Fruit fly (Drosophila melanogaster) whole organism, embryonic: ENCODE results near the gene Hmr.

Experiments
- Asciz ChIP-seq: fragments of 200-800 bp; sonication (Bioruptor generic); optimal IDR thresholded peaks from 2 replicates; lab custom pipeline; 2017; ENCODE audit warnings: missing biosample characterization, mild to moderate bottlenecking, missing genetic modification characterization, missing genetic modification reagents
- CG10147 ChIP-seq: fragments of 200-800 bp; sonication (Bioruptor generic); optimal IDR thresholded peaks from 2 replicates; lab custom pipeline; 2019; ENCODE audit warnings: missing biosample characterization, mild to moderate bottlenecking, missing genetic modification characterization, moderate library complexity
- CG11504 ChIP-seq: fragments of 200-800 bp; sonication (Bioruptor generic); optimal IDR thresholded peaks from 3 replicates; lab custom pipeline; 2019; ENCODE audit warnings: missing biosample characterization, mild to moderate bottlenecking, missing genetic modification characterization, moderate library complexity
- CG12236 ChIP-seq: fragments of 200-800 bp; sonication (Bioruptor generic); optimal IDR thresholded peaks from 2 replicates; lab custom pipeline; 2016; ENCODE audit warnings: missing biosample characterization, missing genetic modification characterization
- CG1233 ChIP-seq: fragments of 200-800 bp; sonication (Bioruptor generic); optimal IDR thresholded peaks from 4 replicates; lab custom pipeline; 2018; ENCODE audit warnings: missing biosample characterization, mild to moderate bottlenecking, missing genetic modification characterization
- CG14860 ChIP-seq: fragments of 200-800 bp; sonication (Bioruptor generic); IDR thresholded peaks from 3 replicates; pipeline ENCODE4 v1.3.6; 2022; ENCODE audit warnings: missing biosample characterization, missing genetic modification characterization; ENCODE audit not compliant: partially characterized antibody
- CG16779 ChIP-seq: fragments of 200-800 bp; sonication (Bioruptor generic); IDR thresholded peaks from 2 replicates; pipeline ENCODE4 v1.3.6; 2022; ENCODE audit warnings: missing biosample characterization, missing genetic modification characterization
- CG16863 ChIP-seq: fragments of 200-800 bp; sonication (Bioruptor generic); optimal IDR thresholded peaks from 3 replicates; lab custom pipeline; 2016; ENCODE audit warnings: missing biosample characterization, missing genetic modification characterization
- CG17612 ChIP-seq: fragments of 200-800 bp; sonication (Bioruptor generic); IDR thresholded peaks from 2 replicates; pipeline ENCODE4 v1.3.6; 2022; ENCODE audit warnings: missing biosample characterization, missing genetic modification characterization
- CG3281 ChIP-seq: fragments of 200-800 bp; sonication (Bioruptor generic); optimal IDR thresholded peaks from 3 replicates; lab custom pipeline; 2017; ENCODE audit warnings: missing biosample characterization, mild to moderate bottlenecking, missing genetic modification characterization
- CG8359 ChIP-seq: fragments of 200-800 bp; sonication (Bioruptor generic); optimal IDR thresholded peaks from 2 replicates; lab custom pipeline; 2017; ENCODE audit warnings: missing biosample characterization, mild to moderate bottlenecking, missing genetic modification characterization, borderline replicate concordance
- CG8765 ChIP-seq: fragments of 200-800 bp; sonication (Bioruptor generic); IDR thresholded peaks from 2 replicates; pipeline ENCODE4 v1.3.6; 2022; ENCODE audit warnings: missing biosample characterization, missing genetic modification characterization
- CG8924 ChIP-seq: fragments of 200-800 bp; optimal IDR thresholded peaks from 3 replicates; lab custom pipeline; 2019; ENCODE audit warnings: missing biosample characterization, mild to moderate bottlenecking, missing genetic modification characterization, moderate library complexity
- CHES-1-like ChIP-seq: fragments of 200-800 bp; sonication (Bioruptor generic); optimal IDR thresholded peaks from 2 replicates; lab custom pipeline; 2016; ENCODE audit warnings: missing biosample characterization, missing genetic modification characterization
- Dfd ChIP-seq, 2 experiments: fragments of >200 bp; optimal IDR thresholded peaks; 2 replicates each; lab custom pipeline; 2017; ENCODE audit warnings: missing biosample characterization in 2 of 2, missing genetic modification characterization in 2 of 2
- Dip2 ChIP-seq: fragments of 200-800 bp; sonication (Bioruptor generic); IDR thresholded peaks from 2 replicates; pipeline ENCODE4 v1.3.6; 2022; ENCODE audit warnings: missing biosample characterization, missing genetic modification characterization
- GATAe ChIP-seq: fragments of 200-800 bp; sonication (Bioruptor generic); conservative IDR thresholded peaks from 2 replicates; pipeline ENCODE4 v1.3.6; 2022; ENCODE audit warnings: missing biosample characterization, missing genetic modification characterization
- MTF-1 ChIP-seq: fragments of 200-800 bp; sonication (Bioruptor generic); optimal IDR thresholded peaks from 2 replicates; lab custom pipeline; 2018; ENCODE audit warnings: missing biosample characterization, mild to moderate bottlenecking, missing genetic modification characterization, borderline replicate concordance
- Med ChIP-seq: fragments of 200-800 bp; sonication (Bioruptor generic); peaks from one replicate; lab custom pipeline; 2016; ENCODE audit warnings: missing biosample characterization, missing genetic modification characterization, mild to moderate bottlenecking, inconsistent platforms, moderate library complexity
- Meics ChIP-seq: fragments of 200-800 bp; sonication (Bioruptor generic); optimal IDR thresholded peaks from 2 replicates; lab custom pipeline; 2017; ENCODE audit warnings: missing biosample characterization, mild to moderate bottlenecking, missing genetic modification characterization
- Oli ChIP-seq: fragments of 200-800 bp; sonication (Bioruptor generic); optimal IDR thresholded peaks from 2 replicates; lab custom pipeline; 2018; ENCODE audit warnings: missing biosample characterization, mild to moderate bottlenecking, missing genetic modification characterization, moderate library complexity
- Poxn ChIP-seq: fragments of 200-800 bp; sonication (Bioruptor generic); IDR thresholded peaks from 2 replicates; pipeline ENCODE4 v1.3.6; 2022; ENCODE audit warnings: missing biosample characterization, missing genetic modification characterization
- Side ChIP-seq: fragments of 200-800 bp; sonication (Bioruptor generic); optimal IDR thresholded peaks from 2 replicates; lab custom pipeline; 2016; ENCODE audit warnings: missing biosample characterization, missing genetic modification characterization
- Sox100B ChIP-seq: fragments of 200-800 bp; sonication (Bioruptor generic); optimal IDR thresholded peaks from 3 replicates; lab custom pipeline; 2018; ENCODE audit warnings: missing biosample characterization, mild to moderate bottlenecking, missing genetic modification characterization
- Spps ChIP-seq: fragments of 200-800 bp; sonication (Bioruptor generic); optimal IDR thresholded peaks from 2 replicates; lab custom pipeline; 2018; ENCODE audit warnings: missing biosample characterization, mild to moderate bottlenecking, missing genetic modification characterization
- Usf ChIP-seq: fragments of 200-800 bp; sonication (Bioruptor generic); optimal IDR thresholded peaks from 2 replicates; lab custom pipeline; 2017; ENCODE audit warnings: missing genotype, missing biosample characterization, missing genetic modification characterization
- Vsx1 ChIP-seq: fragments of 200-800 bp; sonication (Bioruptor generic); optimal IDR thresholded peaks from 2 replicates; lab custom pipeline; 2017; ENCODE audit warnings: missing biosample characterization, mild to moderate bottlenecking, missing genetic modification characterization, missing genetic modification reagents
- amos ChIP-seq: fragments of 200-800 bp; sonication (Bioruptor generic); IDR thresholded peaks from 2 replicates; pipeline ENCODE4 v1.3.6; 2022; ENCODE audit warnings: missing biosample characterization, missing genetic modification characterization; ENCODE audit not compliant: partially characterized antibody
- bbx ChIP-seq: fragments of 200-800 bp; sonication (Bioruptor generic); IDR thresholded peaks from 2 replicates; pipeline ENCODE4 v1.3.6; 2022; ENCODE audit warnings: missing biosample characterization, missing genetic modification characterization; ENCODE audit not compliant: partially characterized antibody
- bowl ChIP-seq: fragments of 200-800 bp; sonication (Bioruptor generic); IDR thresholded peaks from 2 replicates; pipeline ENCODE4 v1.3.6; 2022; ENCODE audit warnings: missing biosample characterization, missing genetic modification characterization
- cas ChIP-seq: fragments of 200-800 bp; sonication (Bioruptor generic); IDR thresholded peaks from 2 replicates; pipeline ENCODE4 v1.3.6; 2022; ENCODE audit warnings: missing biosample characterization, missing genetic modification characterization
- cg ChIP-seq: fragments of 200-800 bp; sonication (Bioruptor generic); optimal IDR thresholded peaks from 3 replicates; lab custom pipeline; 2019; ENCODE audit warnings: missing biosample characterization, mild to moderate bottlenecking, missing genetic modification characterization, moderate library complexity
- crc ChIP-seq: fragments of 200-800 bp; sonication (Bioruptor generic); optimal IDR thresholded peaks from 2 replicates; lab custom pipeline; 2016; ENCODE audit warnings: missing biosample characterization, missing genetic modification characterization
- danr ChIP-seq: fragments of 200-800 bp; sonication (Bioruptor generic); IDR thresholded peaks from 2 replicates; pipeline ENCODE4 v1.3.6; 2022; ENCODE audit warnings: missing biosample characterization, missing genetic modification characterization
- dm ChIP-seq: fragments of 200-800 bp; sonication (Bioruptor generic); optimal IDR thresholded peaks from 3 replicates; lab custom pipeline; 2016; ENCODE audit warnings: missing biosample characterization, missing genetic modification characterization
- hb ChIP-seq: fragments of 200-800 bp; sonication (Bioruptor generic); IDR thresholded peaks from 3 replicates; pipeline ENCODE4 v1.3.6; 2022; ENCODE audit warnings: missing biosample characterization, missing genetic modification characterization; ENCODE audit not compliant: partially characterized antibody
- jigr1 ChIP-seq: fragments of 200-800 bp; sonication (Bioruptor generic); IDR thresholded peaks from 3 replicates; pipeline ENCODE4 v1.3.6; 2022; ENCODE audit warnings: missing biosample characterization, missing genetic modification characterization
- lbe ChIP-seq: fragments of 200-800 bp; sonication (Bioruptor generic); optimal IDR thresholded peaks from 2 replicates; lab custom pipeline; 2016; ENCODE audit warnings: missing biosample characterization, mild to moderate bottlenecking, missing genetic modification characterization
- lov ChIP-seq, 2 experiments: fragments of 200-800 bp in 1 of 2; fragments of >200 bp in 1 of 2; sonication (Bioruptor generic) in 1 of 2; IDR thresholded peaks in 1 of 2; optimal IDR thresholded peaks in 1 of 2; 2 replicates in 1 of 2; 3 replicates in 1 of 2; pipeline versions ENCODE4 v1.3.6 to Lab custom; 2017 to 2022; ENCODE audit warnings: missing biosample characterization in 1 of 2, missing genetic modification characterization in 1 of 2
- luna ChIP-seq: fragments of 200-800 bp; sonication (Bioruptor generic); optimal IDR thresholded peaks from 2 replicates; lab custom pipeline; 2016; ENCODE audit warnings: missing biosample characterization, missing genetic modification characterization
- nerfin-1 ChIP-seq: fragments of 200-800 bp; sonication (Bioruptor generic); optimal IDR thresholded peaks from 3 replicates; lab custom pipeline; 2019; ENCODE audit warnings: missing biosample characterization, mild to moderate bottlenecking, missing genetic modification characterization, moderate library complexity
- org-1 ChIP-seq: fragments of 200-800 bp; sonication (Bioruptor generic); optimal IDR thresholded peaks from 2 replicates; lab custom pipeline; 2017; ENCODE audit warnings: missing biosample characterization, missing genetic modification characterization
- pita ChIP-seq: fragments of 200-800 bp; sonication (Bioruptor generic); optimal IDR thresholded peaks from 2 replicates; lab custom pipeline; 2017; ENCODE audit warnings: missing biosample characterization, mild to moderate bottlenecking, missing genetic modification characterization
- run ChIP-seq: fragments of 200-800 bp; sonication (Bioruptor generic); optimal IDR thresholded peaks from 3 replicates; lab custom pipeline; 2018; ENCODE audit warnings: missing biosample characterization, mild to moderate bottlenecking, missing genetic modification characterization
- salm ChIP-seq: fragments of 200-800 bp; sonication (Bioruptor generic); optimal IDR thresholded peaks from 2 replicates; lab custom pipeline; 2018; ENCODE audit warnings: missing biosample characterization, mild to moderate bottlenecking, missing genetic modification characterization
- slp2 ChIP-seq: fragments of 200-800 bp; sonication (Bioruptor generic); optimal IDR thresholded peaks from 2 replicates; lab custom pipeline; 2016; ENCODE audit warnings: missing biosample characterization, missing genetic modification characterization
- stc ChIP-seq: fragments of 200-800 bp; sonication (Bioruptor generic); IDR thresholded peaks from 2 replicates; pipeline ENCODE4 v1.3.6; 2022; ENCODE audit warnings: missing biosample characterization, missing genetic modification characterization
- wek ChIP-seq: fragments of 200-800 bp; sonication (Bioruptor generic); optimal IDR thresholded peaks from 3 replicates; lab custom pipeline; 2018; ENCODE audit warnings: missing biosample characterization, mild to moderate bottlenecking, missing genetic modification characterization, moderate library complexity
- zen2 ChIP-seq: fragments of 200-800 bp; sonication (Bioruptor generic); IDR thresholded peaks from 3 replicates; pipeline ENCODE4 v1.3.6; 2022; ENCODE audit warnings: missing biosample characterization, missing genetic modification characterization; ENCODE audit not compliant: partially characterized antibody

Gene Hmr

dm6 chrX:10602057-10602764, 6.6 kb upstream of the Hmr start, which contains the start of gene CG1628 (continued):
- TF ChIP-seq CG8924 (tag; lab: Kevin White, UChicago), result no peak
- TF ChIP-seq slp2, result no peak
- no peak for TF ChIP-seq luna (GFP tag; lab: Kevin White, UChicago)
- TF ChIP-seq Spps (tag; lab: Kevin White, UChicago), result no peak
- TF ChIP-seq CG3281, result no peak
- TF ChIP-seq CG14860 (GFP tag; lab: Robert Waterston, UW), result 0 out of 3 replicates have a peak, but pooled peaks have one; percentile 15
- TF ChIP-seq pita (GFP tag; lab: Kevin White, UChicago), result no peak
- no peak for TF ChIP-seq Dip2 (GFP tag; lab: Robert Waterston, UW)
- TF ChIP-seq CG17612 (GFP tag; lab: Robert Waterston, UW), result no peak
- no peak for TF ChIP-seq cas (GFP tag; lab: Robert Waterston, UW)
- TF ChIP-seq cg, result no peak
- TF ChIP-seq nerfin-1 (tag; lab: Kevin White, UChicago), result no peak
- peak; percentile 25 for TF ChIP-seq salm (tag; lab: Kevin White, UChicago)
- no peak for TF ChIP-seq Side
- TF ChIP-seq CG10147 (GFP tag; lab: Kevin White, UChicago), result no peak
- TF ChIP-seq hb (GFP tag; lab: Robert Waterston, UW), result no peak
- no peak for TF ChIP-seq dm (GFP tag; lab: Kevin White, UChicago)
- TF ChIP-seq CG1233 (GFP tag; lab: Kevin White, UChicago), result peak; percentile 34
- TF ChIP-seq amos (GFP tag; lab: Robert Waterston, UW), result peak; percentile 27; the same call in 1 of the 2 replicates
- no peak for TF ChIP-seq CG8765 (GFP tag; lab: Robert Waterston, UW)
- no peak for TF ChIP-seq CG16863 (GFP tag; lab: Kevin White, UChicago)
- peak; percentile 72 for TF ChIP-seq GATAe
- peak; percentile 73 for TF ChIP-seq Med
- TF ChIP-seq Usf (GFP tag; lab: Kevin White, UChicago), result no peak
- no peak for TF ChIP-seq lbe (GFP tag; lab: Kevin White, UChicago)
- TF ChIP-seq CHES-1-like (GFP tag; lab: Kevin White, UChicago), result no peak
- no peak for TF ChIP-seq danr (GFP tag; lab: Robert Waterston, UW)
- TF ChIP-seq Oli, result no peak
- TF ChIP-seq Sox100B (GFP tag; lab: Kevin White, UChicago), result no peak
- no peak for TF ChIP-seq wek (GFP tag; lab: Kevin White, UChicago)
- no peak for TF ChIP-seq jigr1 (GFP tag; lab: Robert Waterston, UW)
- no peak for TF ChIP-seq bowl (GFP tag; lab: Robert Waterston, UW)
- TF ChIP-seq Meics (GFP tag; lab: Kevin White, UChicago), result peak; percentile 41
- peak; percentile 53; the same call in 2 of the 3 replicates for TF ChIP-seq zen2 (GFP tag; lab: Robert Waterston, UW)
- TF ChIP-seq crc (GFP tag; lab: Kevin White, UChicago), result no peak
- peak; percentile 41; the same call in 1 of the 2 replicates for TF ChIP-seq stc (GFP tag; lab: Robert Waterston, UW)
- peak; percentile 82 for TF ChIP-seq Vsx1 (GFP tag; lab: Kevin White, UChicago)
- no peak for TF ChIP-seq CG16779 (GFP tag; lab: Robert Waterston, UW)
- TF ChIP-seq lov (optimal IDR thresholded peaks at IDR 0.05; lab: Kevin White, UChicago), result no peak
- TF ChIP-seq lov (GFP tag; IDR thresholded peaks at IDR 0.05; lab: Robert Waterston, UW), result 0 out of 3 replicates have a peak, but pooled peaks have one; percentile 56
- no peak for TF ChIP-seq CG12236 (GFP tag; lab: Kevin White, UChicago)
- TF ChIP-seq Poxn (GFP tag; lab: Robert Waterston, UW), result no peak
- no peak for TF ChIP-seq CG11504 (tag; lab: Kevin White, UChicago)
- peak; percentile 22 for TF ChIP-seq MTF-1 (GFP tag; lab: Kevin White, UChicago)
- no peak for TF ChIP-seq Dfd (GFP tag; optimal IDR thresholded peaks at IDR 0.05; lab: Kevin White, UChicago)
- no peak for TF ChIP-seq run (tag; lab: Kevin White, UChicago)
- TF ChIP-seq CG8359, result no peak
- TF ChIP-seq Asciz (GFP tag; lab: Kevin White, UChicago), result no peak
- TF ChIP-seq bbx (GFP tag; lab: Robert Waterston, UW), result peak; percentile 63
- peak; percentile 7 for TF ChIP-seq org-1 (GFP tag; lab: Kevin White, UChicago)
